Fruit fly (Drosophila melanogaster): ENCODE results near the gene CG5665.

Gene CG5665

dm6 chr3L:20375878-20376563, 17.7 kb downstream of the CG5665 start, which contains the start of the genes Ide and RhoBTB (continued):
- TF ChIP-seq achi (GFP tag; optimal IDR thresholded peaks at IDR 0.05) (peak; percentile 86), Lpt (GFP tag; optimal IDR thresholded peaks at IDR 0.05) (peak; percentile 64), Ets96B (tag; optimal IDR thresholded peaks at IDR 0.05) (peak; percentile 52), CG34406 (GFP tag; optimal IDR thresholded peaks at IDR 0.05) (peak; percentile 69), lz (GFP tag; optimal IDR thresholded peaks at IDR 0.05) (peak; percentile 92), Eip93F (GFP tag; optimal IDR thresholded peaks at IDR 0.05) (no peak), CG10669 (GFP tag; optimal IDR thresholded peaks at IDR 0.05) (peak; percentile 96), Ets21C (GFP tag; optimal IDR thresholded peaks at IDR 0.05) (peak; percentile 89), Eip75B (GFP tag; optimal IDR thresholded peaks at IDR 0.05) (peak; percentile 77), spab (GFP tag; optimal IDR thresholded peaks at IDR 0.05) (peak; percentile 32), CG8119 (GFP tag; IDR thresholded peaks at IDR 0.05) (peak; percentile 42; the same call in 1 of the 3 replicates), CG7368 (GFP tag; optimal IDR thresholded peaks at IDR 0.05) (peak; percentile 55), Gug (GFP tag; IDR thresholded peaks at IDR 0.05) (peak; percentile 81), ss (GFP tag; optimal IDR thresholded peaks at IDR 0.05) (peak in 1 of 2 experiments; percentile 45), OdsH (GFP tag; optimal IDR thresholded peaks at IDR 0.05) (peak; percentile 87)

dm6 chr3L:20376564-20376920, 18.2 kb downstream of the CG5665 start:
- TF ChIP-seq CG11294 (GFP tag; IDR thresholded peaks at IDR 0.05) (no peak), Eip78C (GFP tag) (peak; percentile 72), Gug (GFP tag; IDR thresholded peaks at IDR 0.05) (no peak), CG6163 (GFP tag; IDR thresholded peaks at IDR 0.05) (no peak), svp (GFP tag) (peak; percentile 86), dac (GFP tag; optimal IDR thresholded peaks at IDR 0.05) (no peak)

- TF ChIP-seq Ets21C (GFP tag; optimal IDR thresholded peaks at IDR 0.05): no peak
- TF ChIP-seq vri (GFP tag; optimal IDR thresholded peaks at IDR 0.05): no peak
- TF ChIP-seq dac (GFP tag; optimal IDR thresholded peaks at IDR 0.05): no peak
- TF ChIP-seq Lpt (GFP tag; optimal IDR thresholded peaks at IDR 0.05): no peak
These were observed 21.2 kb downstream of the CG5665 start for dm6 chr3L:20379496-20379895.

- peak; percentile 66 for TF ChIP-seq CG3032 (tag; optimal IDR thresholded peaks at IDR 0.05)
- peak; percentile 5 for TF ChIP-seq dac (GFP tag; optimal IDR thresholded peaks at IDR 0.05)
- TF ChIP-seq CG15336 (GFP tag; IDR thresholded peaks at IDR 0.05): peak; percentile 52; the same call in 1 of the 2 replicates
- peak; percentile 75 for TF ChIP-seq OdsH (GFP tag; optimal IDR thresholded peaks at IDR 0.05)
- peak; percentile 72 for TF ChIP-seq Sox102F (GFP tag; optimal IDR thresholded peaks at IDR 0.05)
- TF ChIP-seq Eip93F (GFP tag; optimal IDR thresholded peaks at IDR 0.05): no peak
- peak; percentile 28 for TF ChIP-seq Sox15 (GFP tag; optimal IDR thresholded peaks at IDR 0.05)
- peak; percentile 68 for TF ChIP-seq CG6163 (GFP tag; IDR thresholded peaks at IDR 0.05)
- TF ChIP-seq CG10669 (GFP tag; optimal IDR thresholded peaks at IDR 0.05): peak; percentile 61
- TF ChIP-seq cyc (GFP tag; optimal IDR thresholded peaks at IDR 0.05): peak; percentile 69
- TF ChIP-seq CG16779 (tag; optimal IDR thresholded peaks at IDR 0.05): no peak
- TF ChIP-seq Eip78C (GFP tag): peak; percentile 94
- peak in 1 of 2 experiments; percentile 54 for TF ChIP-seq ss (GFP tag; optimal IDR thresholded peaks at IDR 0.05)
- TF ChIP-seq Hr39 (GFP tag; optimal IDR thresholded peaks at IDR 0.05): peak; percentile 65
- TF ChIP-seq dsx (GFP tag; optimal IDR thresholded peaks at IDR 0.05; ENCODE audit: poor library complexity, severe bottlenecking): peak; percentile 75
- TF ChIP-seq CG3919 (GFP tag; optimal IDR thresholded peaks at IDR 0.05): peak; percentile 68
- peak; percentile 80 for TF ChIP-seq Smox (GFP tag; optimal IDR thresholded peaks at IDR 0.05)
- peak; percentile 24; the same call in 1 of the 2 replicates for TF ChIP-seq CG11294 (GFP tag; IDR thresholded peaks at IDR 0.05)
- TF ChIP-seq esn (GFP tag; optimal IDR thresholded peaks at IDR 0.05): peak; percentile 87
- TF ChIP-seq CG1621 (tag; optimal IDR thresholded peaks at IDR 0.05): no peak
- 0 out of 2 replicates have a peak, but pooled peaks have one; percentile 43 for TF ChIP-seq Gug (GFP tag; IDR thresholded peaks at IDR 0.05)
- TF ChIP-seq lz (GFP tag; optimal IDR thresholded peaks at IDR 0.05): peak; percentile 76
- peak; percentile 70 for TF ChIP-seq Hr4 (GFP tag; optimal IDR thresholded peaks at IDR 0.05)
- peak; percentile 73 for TF ChIP-seq Eip75B (GFP tag; optimal IDR thresholded peaks at IDR 0.05)
- peak; percentile 80 for TF ChIP-seq topi (GFP tag; optimal IDR thresholded peaks at IDR 0.05)
- peak; percentile 69 for TF ChIP-seq eg (GFP tag; IDR thresholded peaks at IDR 0.05)
- TF ChIP-seq vri (GFP tag; optimal IDR thresholded peaks at IDR 0.05): peak; percentile 38
- TF ChIP-seq CG4318 (GFP tag; optimal IDR thresholded peaks at IDR 0.05): peak; percentile 32
- peak; percentile 27 for TF ChIP-seq Lpt (GFP tag; optimal IDR thresholded peaks at IDR 0.05)
- TF ChIP-seq Blimp-1 (GFP tag; optimal IDR thresholded peaks at IDR 0.05): peak; percentile 43
- TF ChIP-seq CG7368 (GFP tag; optimal IDR thresholded peaks at IDR 0.05): peak; percentile 61
- TF ChIP-seq fd85E (GFP tag; optimal IDR thresholded peaks at IDR 0.05): peak; percentile 23
- TF ChIP-seq acj6 (GFP tag; optimal IDR thresholded peaks at IDR 0.05): peak; percentile 76
These were observed 25.9 kb downstream of the CG5665 start, which contains the start of the genes CG5498 and fbl for dm6 chr3L:20384086-20384810. CG5498 (minus strand) TSS chr3L:20384109. fbl (plus strand) TSS chr3L:20384429.

Data from whole organism, prepupa.